Worm (Caenorhabditis elegans) whole organism, late embryonic: ENCODE measurements around the gene gcy-3.

Source experiments
- C08G9.2 ChIP-seq: sonication (generic microtip); optimal IDR thresholded peaks from 2 replicates; lab custom pipeline; 2016; ENCODE audit warnings: mild to moderate bottlenecking, missing genetic modification characterization, moderate library complexity, missing compliant biosample characterization
- C38D4.7 ChIP-seq: fragments of 200-800 bp; sonication (Bioruptor generic); optimal IDR thresholded peaks from 2 replicates; lab custom pipeline; 2018; ENCODE audit warnings: mild to moderate bottlenecking, missing genetic modification characterization, moderate library complexity, missing compliant biosample characterization
- F13H6.1 ChIP-seq: sonication (generic microtip); optimal IDR thresholded peaks from 2 replicates; lab custom pipeline; 2016; ENCODE audit warnings: missing genetic modification characterization, missing compliant biosample characterization
- ceh-14 ChIP-seq: sonication (generic microtip); optimal IDR thresholded peaks from 2 replicates; lab custom pipeline; 2016; ENCODE audit warnings: missing genotype, missing genetic modification characterization, missing compliant biosample characterization
- ceh-19 ChIP-seq: fragments of 200-800 bp; sonication (Bioruptor generic); optimal IDR thresholded peaks from 2 replicates; lab custom pipeline; 2018; ENCODE audit warnings: mild to moderate bottlenecking, missing genetic modification characterization, missing compliant biosample characterization
- ceh-2 ChIP-seq: sonication (generic microtip); optimal IDR thresholded peaks from 2 replicates; lab custom pipeline; 2016; ENCODE audit warnings: missing genotype, missing genetic modification characterization, missing compliant biosample characterization
- ceh-30 ChIP-seq: fragments of 150-350 bp; optimal IDR thresholded peaks from 2 replicates; lab custom pipeline; 2014; ENCODE audit warnings: missing biosample characterization, missing genetic modification characterization
- ceh-6 ChIP-seq: fragments of 200-800 bp; sonication (Bioruptor generic); optimal IDR thresholded peaks from 2 replicates; lab custom pipeline; 2018; ENCODE audit warnings: mild to moderate bottlenecking, missing genetic modification characterization, missing compliant biosample characterization
- che-1 ChIP-seq: sonication (generic microtip); optimal IDR thresholded peaks from 2 replicates; lab custom pipeline; 2016; ENCODE audit warnings: mild to moderate bottlenecking, missing genetic modification characterization, missing compliant biosample characterization
- dmd-4 ChIP-seq: sonication (generic microtip); optimal IDR thresholded peaks from 2 replicates; lab custom pipeline; 2016; ENCODE audit warnings: borderline replicate concordance, missing genetic modification characterization, missing compliant biosample characterization
- dve-1 ChIP-seq: sonication (generic microtip); optimal IDR thresholded peaks from 2 replicates; lab custom pipeline; 2017; ENCODE audit warnings: antibody characterized with exemption, mild to moderate bottlenecking, missing genetic modification characterization, missing compliant biosample characterization
- elt-4 ChIP-seq: sonication (generic microtip); optimal IDR thresholded peaks from 2 replicates; lab custom pipeline; 2016; ENCODE audit warnings: missing genetic modification characterization, missing compliant biosample characterization
- fkh-6 ChIP-seq: sonication (generic microtip); optimal IDR thresholded peaks from 2 replicates; lab custom pipeline; 2016; ENCODE audit warnings: missing genetic modification characterization, missing compliant biosample characterization
- gmeb-2 ChIP-seq: sonication (generic microtip); optimal IDR thresholded peaks from 2 replicates; lab custom pipeline; 2016; ENCODE audit warnings: missing genetic modification characterization, inconsistent platforms, missing compliant biosample characterization
- hlh-6 ChIP-seq: sonication (generic microtip); optimal IDR thresholded peaks from 2 replicates; lab custom pipeline; 2016; ENCODE audit warnings: missing genotype, missing genetic modification characterization, missing compliant biosample characterization
- hlh-8 ChIP-seq: sonication (generic microtip); optimal IDR thresholded peaks from 2 replicates; lab custom pipeline; 2016; ENCODE audit warnings: missing genotype, missing genetic modification characterization, missing compliant biosample characterization
- lim-6 ChIP-seq: sonication (generic microtip); optimal IDR thresholded peaks from 2 replicates; lab custom pipeline; 2016; ENCODE audit warnings: missing genetic modification characterization, missing compliant biosample characterization
- lin-11 ChIP-seq: fragments of 200-800 bp; sonication (Bioruptor generic); optimal IDR thresholded peaks from 2 replicates; lab custom pipeline; 2018; ENCODE audit warnings: mild to moderate bottlenecking, missing genetic modification characterization, missing compliant biosample characterization
- mec-3 ChIP-seq: sonication (generic microtip); optimal IDR thresholded peaks from 2 replicates; lab custom pipeline; 2016; ENCODE audit warnings: borderline replicate concordance, missing genetic modification characterization, missing compliant biosample characterization
- nfya-1 ChIP-seq: sonication (generic microtip); optimal IDR thresholded peaks from 2 replicates; lab custom pipeline; 2017; ENCODE audit warnings: missing genetic modification characterization, mild to moderate bottlenecking, missing compliant biosample characterization, antibody characterized with exemption, moderate library complexity
- nhr-232 ChIP-seq: sonication (generic microtip); optimal IDR thresholded peaks from 2 replicates; lab custom pipeline; 2016; ENCODE audit warnings: missing genetic modification characterization, missing compliant biosample characterization
- npax-4 ChIP-seq: sonication (generic microtip); optimal IDR thresholded peaks from 2 replicates; lab custom pipeline; 2016; ENCODE audit warnings: missing genetic modification characterization, missing compliant biosample characterization
- odd-2 ChIP-seq: sonication (generic microtip); optimal IDR thresholded peaks from 2 replicates; lab custom pipeline; 2017; ENCODE audit warnings: antibody characterized with exemption, mild to moderate bottlenecking, missing genetic modification characterization, missing compliant biosample characterization
- pag-3 ChIP-seq: sonication (generic microtip); optimal IDR thresholded peaks from 2 replicates; lab custom pipeline; 2016; ENCODE audit warnings: missing compliant biosample characterization, missing genetic modification characterization, borderline replicate concordance
- pat-9 ChIP-seq: fragments of 200-800 bp; sonication (Bioruptor generic); optimal IDR thresholded peaks from 2 replicates; lab custom pipeline; 2018; ENCODE audit warnings: mild to moderate bottlenecking, missing genetic modification characterization, moderate library complexity, missing compliant biosample characterization
- pha-4 ChIP-seq: fragments of 150-350 bp; optimal IDR thresholded peaks from 2 replicates; lab custom pipeline; 2018; ENCODE audit warnings: missing biosample characterization, missing genetic modification reagents, missing genetic modification characterization
- pros-1 ChIP-seq: fragments of 150-350 bp; optimal IDR thresholded peaks from 2 replicates; lab custom pipeline; 2014; ENCODE audit warnings: missing biosample characterization, missing genetic modification reagents, missing genetic modification characterization
- rnt-1 ChIP-seq: sonication (generic microtip); optimal IDR thresholded peaks from 2 replicates; lab custom pipeline; 2016; ENCODE audit warnings: missing genetic modification characterization, missing compliant biosample characterization
- sox-4 ChIP-seq: sonication (generic microtip); optimal IDR thresholded peaks from 2 replicates; lab custom pipeline; 2017; ENCODE audit warnings: mild to moderate bottlenecking, missing genetic modification characterization, inconsistent platforms, missing compliant biosample characterization
- tbx-2 ChIP-seq: sonication (generic microtip); optimal IDR thresholded peaks from 2 replicates; lab custom pipeline; 2016; ENCODE audit warnings: missing genetic modification characterization, missing compliant biosample characterization
- tbx-7 ChIP-seq: sonication (generic microtip); optimal IDR thresholded peaks from 2 replicates; lab custom pipeline; 2016; ENCODE audit warnings: missing genotype, missing genetic modification characterization, missing compliant biosample characterization
- ttx-3 ChIP-seq: sonication (generic microtip); optimal IDR thresholded peaks from 2 replicates; lab custom pipeline; 2016; ENCODE audit warnings: missing genetic modification reagents, missing genetic modification characterization, missing compliant biosample characterization
- unc-42 ChIP-seq: sonication (generic microtip); optimal IDR thresholded peaks from 2 replicates; lab custom pipeline; 2016; ENCODE audit warnings: missing genotype, missing genetic modification characterization, missing compliant biosample characterization
- unc-55 ChIP-seq: sonication (generic microtip); optimal IDR thresholded peaks from 2 replicates; lab custom pipeline; 2017; ENCODE audit warnings: missing biosample characterization, missing genetic modification reagents, missing genetic modification characterization
- unc-86 ChIP-seq: sonication (generic microtip); optimal IDR thresholded peaks from 2 replicates; lab custom pipeline; 2016; ENCODE audit warnings: missing genetic modification characterization, missing compliant biosample characterization

Gene gcy-3

DNA sequence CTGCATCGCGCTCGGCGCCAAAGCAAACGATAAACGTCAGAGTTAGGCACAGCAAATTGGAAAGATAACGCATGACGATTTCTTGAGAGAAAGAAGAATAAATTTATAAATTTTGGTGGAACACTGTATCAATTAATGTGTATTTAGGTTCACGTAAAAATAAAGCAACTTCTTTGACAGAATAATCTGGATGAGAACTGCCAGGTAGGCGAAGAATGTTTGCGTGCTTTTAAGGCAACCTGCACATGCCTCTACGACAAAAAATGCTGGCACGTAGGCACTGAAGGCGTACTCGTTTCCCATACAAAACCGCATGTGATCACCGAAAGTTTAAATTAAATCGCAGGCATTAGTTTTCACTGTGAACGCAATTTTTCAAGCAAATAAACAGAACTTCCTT is 46.1 kb upstream of the gcy-3 start, which contains the start of gene F35H8.1 (continued):
- TF ChIP-seq mec-3 (tag; lab: Kevin White, UChicago), result no peak
- no peak for TF ChIP-seq lim-6 (tag; lab: Kevin White, UChicago)
- no peak for TF ChIP-seq hlh-8

DNA sequence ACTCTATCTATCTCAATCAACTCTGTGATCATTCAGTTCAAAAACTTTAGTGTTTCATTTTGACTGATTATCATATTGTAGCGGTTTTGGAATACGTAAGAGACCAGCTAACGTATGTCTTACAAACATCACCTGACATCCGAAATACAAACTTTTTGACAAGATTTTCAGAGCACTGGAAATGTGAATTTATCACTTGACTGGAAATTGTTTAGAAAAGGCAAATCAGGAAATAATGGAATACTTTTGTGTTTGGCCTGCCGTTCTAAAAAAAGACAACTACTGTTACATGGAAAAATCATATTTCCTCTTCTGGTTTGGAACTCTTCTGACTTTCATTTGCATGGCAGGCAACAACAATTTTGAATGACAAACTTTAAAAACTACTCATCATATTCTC is 44.5 kb upstream of the gcy-3 start, which contains the start of gene F35H8.12:
Gene F35H8.12 (plus strand): TSS at position 301 of the 400 bp plus-strand sequence.
- no peak for TF ChIP-seq unc-42 (tag; lab: Kevin White, UChicago)
- no peak for TF ChIP-seq odd-2 (tag; lab: Kevin White, UChicago)
- no peak for TF ChIP-seq F13H6.1 (tag; lab: Kevin White, UChicago)
- no peak for TF ChIP-seq rnt-1
- TF ChIP-seq pha-4 (tag; lab: Kevin White, UChicago), result no peak
- TF ChIP-seq sox-4, result no peak
- no peak for TF ChIP-seq unc-55 (GFP tag; lab: Kevin White, UChicago)
- TF ChIP-seq gmeb-2, result no peak
- no peak for TF ChIP-seq mec-3 (tag; lab: Kevin White, UChicago)
- no peak for TF ChIP-seq dmd-4 (tag; lab: Kevin White, UChicago)
- no peak for TF ChIP-seq lin-11
- TF ChIP-seq C38D4.7, result no peak
- no peak for TF ChIP-seq pat-9 (tag; lab: Kevin White, UChicago)

DNA sequence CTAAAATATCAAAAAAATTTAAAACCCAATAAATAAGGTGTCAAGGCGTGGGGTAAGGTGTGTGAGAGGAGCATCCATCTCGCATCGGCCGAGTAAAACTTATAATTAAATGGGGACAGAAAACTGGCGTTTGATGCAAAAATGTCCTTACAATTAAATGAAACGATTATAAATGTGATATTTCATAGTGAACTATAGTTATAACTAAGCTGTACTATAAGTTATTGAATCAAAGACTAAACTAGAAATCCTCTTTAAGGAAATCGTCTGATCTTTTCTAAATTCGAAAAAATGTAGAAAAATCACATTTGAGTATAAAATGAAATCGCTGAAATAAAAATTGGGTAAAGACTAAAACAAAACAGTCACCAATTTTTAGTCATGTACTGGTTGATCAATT is 43.6 kb upstream of the gcy-3 start, which contains the start of gene sra-6:
Gene sra-6 (minus strand): TSS at position 101 of the 400 bp plus-strand sequence.
- no peak for TF ChIP-seq unc-42 (tag; lab: Kevin White, UChicago)
- no peak for TF ChIP-seq hlh-8
- no peak for TF ChIP-seq nhr-232 (tag; lab: Kevin White, UChicago)
- no peak for TF ChIP-seq pha-4 (tag; lab: Kevin White, UChicago)
- TF ChIP-seq pag-3 (tag; lab: Kevin White, UChicago), result no peak
- TF ChIP-seq tbx-7 (tag; lab: Kevin White, UChicago), result no peak
- TF ChIP-seq C08G9.2, result no peak
- no peak for TF ChIP-seq ceh-6 (GFP tag; lab: Kevin White, UChicago)
- no peak for TF ChIP-seq mec-3 (tag; lab: Kevin White, UChicago)
- TF ChIP-seq gmeb-2, result no peak
- no peak for TF ChIP-seq dve-1
- no peak for TF ChIP-seq hlh-6 (tag; lab: Kevin White, UChicago)
- TF ChIP-seq che-1 (tag; lab: Kevin White, UChicago), result no peak

DNA sequence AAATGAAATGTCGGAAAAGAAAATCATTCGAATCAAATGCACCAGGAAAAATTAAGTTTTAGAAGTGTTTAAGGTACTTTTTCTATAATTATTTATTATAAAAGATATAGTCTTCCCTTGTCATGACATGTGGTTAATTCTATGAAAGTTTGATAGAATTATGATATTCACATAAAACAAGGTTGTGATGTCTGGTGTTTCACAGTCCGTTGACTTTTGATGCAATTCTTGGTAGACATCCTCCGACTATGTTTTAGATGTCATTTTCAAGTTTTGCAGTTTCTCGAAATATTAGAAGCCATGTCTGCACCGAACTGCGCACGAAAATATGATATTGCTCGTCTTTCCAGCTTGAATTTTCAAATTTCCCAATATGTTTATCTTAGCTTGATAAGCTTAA is 37.3 kb upstream of the gcy-3 start, which contains the start of gene sra-7:
Gene sra-7 (plus strand): TSS at position 301 of the 400 bp plus-strand sequence.
- no peak for TF ChIP-seq unc-86 (tag; lab: Kevin White, UChicago)
- TF ChIP-seq elt-4, result no peak
- no peak for TF ChIP-seq fkh-6 (tag; lab: Kevin White, UChicago)
- no peak for TF ChIP-seq npax-4 (tag; lab: Kevin White, UChicago)
- no peak for TF ChIP-seq ceh-2 (tag; lab: Kevin White, UChicago)
- TF ChIP-seq pros-1 (tag; lab: Kevin White, UChicago), result no peak
- TF ChIP-seq ceh-19 (GFP tag; lab: Kevin White, UChicago), result no peak
- TF ChIP-seq tbx-7 (tag; lab: Kevin White, UChicago), result no peak
- TF ChIP-seq ceh-30 (tag; lab: Kevin White, UChicago), result no peak
- TF ChIP-seq nfya-1 (tag; lab: Kevin White, UChicago), result no peak
- TF ChIP-seq tbx-2, result no peak
- no peak for TF ChIP-seq unc-55 (GFP tag; lab: Kevin White, UChicago)
- no peak for TF ChIP-seq ttx-3

DNA sequence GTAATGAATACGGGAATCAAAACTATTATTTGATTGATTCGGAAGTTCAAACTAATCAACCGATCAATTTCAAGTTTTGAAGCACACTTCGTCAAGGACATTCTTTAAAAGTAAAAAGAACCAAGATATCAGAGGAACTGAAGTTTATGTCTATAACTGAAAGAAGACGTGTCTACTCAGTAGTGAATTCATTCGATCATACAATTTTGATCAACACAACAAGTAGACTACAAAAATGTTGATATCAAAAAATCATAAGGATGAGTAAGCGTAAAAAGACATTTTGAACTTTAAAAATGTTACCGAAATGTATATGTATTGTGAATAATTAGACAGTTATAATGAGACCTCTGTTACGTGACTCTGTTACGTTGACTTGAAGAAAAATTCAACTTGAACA is 35.7 kb upstream of the gcy-3 start, which contains the start of gene sra-4:
Gene sra-4 (minus strand): TSS at position 101 of the 400 bp plus-strand sequence.
- TF ChIP-seq pat-9 (tag; lab: Kevin White, UChicago) (no peak), pag-3 (tag; lab: Kevin White, UChicago) (no peak), nfya-1 (tag; lab: Kevin White, UChicago) (no peak), ceh-14 (tag; lab: Kevin White, UChicago) (no peak)
